Worm (Caenorhabditis elegans): Measurements from ENCODE around the gene K07F5.8.

ce11 chrIV:9832586-9832985, 16.9 kb downstream of the K07F5.8 start, which contains the start of gene kin-21:
- TF ChIP-seq nhr-10 (tag; optimal IDR thresholded peaks at IDR 0.05) (no peak), lsy-2 (tag; optimal IDR thresholded peaks at IDR 0.05) (no peak), ztf-11 (tag; optimal IDR thresholded peaks at IDR 0.05) (no peak), nhr-237 (tag; optimal IDR thresholded peaks at IDR 0.05) (no peak), daf-8 (GFP tag; IDR thresholded peaks at IDR 0.05) (no peak), nhr-28 (tag; optimal IDR thresholded peaks at IDR 0.05) (no peak), hlh-30 (tag; optimal IDR thresholded peaks at IDR 0.05; ENCODE audit: insufficient read depth) (no peak), ama-1 (optimal IDR thresholded peaks at IDR 0.05) (no peak), R02D3.7 (tag; optimal IDR thresholded peaks at IDR 0.05) (no peak), snpc-4 (tag; optimal IDR thresholded peaks at IDR 0.05) (no peak)
